Worm (Caenorhabditis elegans): ENCODE data around the gene sru-24.

sru-24 gene

DNA sequence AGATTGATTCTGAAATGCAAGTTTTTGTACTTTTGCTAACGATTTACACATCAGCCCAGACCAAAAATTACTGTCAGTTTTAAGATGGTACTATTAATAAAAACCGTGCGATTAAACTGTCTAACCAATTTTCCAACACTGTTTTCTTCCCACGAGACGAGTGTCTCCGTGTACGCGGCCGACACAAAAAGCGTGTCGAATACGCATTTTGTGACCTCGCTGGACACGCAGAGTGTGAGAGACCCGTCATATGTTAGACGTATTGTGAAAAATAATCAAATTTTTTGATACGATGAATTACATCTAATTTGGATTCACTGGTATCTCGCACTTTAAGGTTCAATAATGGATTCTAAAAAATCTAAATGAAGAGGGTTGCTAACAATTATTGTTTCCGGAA is 35.6 kb downstream of the sru-24 start:
- TF ChIP-seq mml-1 (tag; optimal IDR thresholded peaks at IDR 0.05), result no peak
- no peak for TF ChIP-seq egl-5 (tag; optimal IDR thresholded peaks at IDR 0.05)
- no peak for TF ChIP-seq daf-12 (tag; optimal IDR thresholded peaks at IDR 0.05)
- TF ChIP-seq snpc-4 (tag; optimal IDR thresholded peaks at IDR 0.05), result peak; percentile 89
- peak; percentile 35 for TF ChIP-seq nhr-25 (tag; optimal IDR thresholded peaks at IDR 0.05)
- no peak for TF ChIP-seq hmg-11 (tag; optimal IDR thresholded peaks at IDR 0.05)
- TF ChIP-seq nhr-23 (tag; optimal IDR thresholded peaks at IDR 0.05), result peak; percentile 40
- TF ChIP-seq elt-2 (tag; optimal IDR thresholded peaks at IDR 0.05), result peak; percentile 51
- TF ChIP-seq tbx-2 (tag; optimal IDR thresholded peaks at IDR 0.05), result no peak
- no peak for TF ChIP-seq nhr-76 (tag; optimal IDR thresholded peaks at IDR 0.05)
- no peak for TF ChIP-seq nhr-28 (tag; optimal IDR thresholded peaks at IDR 0.05)
- TF ChIP-seq pha-4 (tag; optimal IDR thresholded peaks at IDR 0.05), result peak; percentile 52
- TF ChIP-seq unc-62 (GFP tag; optimal IDR thresholded peaks at IDR 0.05), result no peak
- TF ChIP-seq jun-1 (tag; optimal IDR thresholded peaks at IDR 0.05), result no peak
- peak; percentile 51 for TF ChIP-seq pqm-1 (tag; optimal IDR thresholded peaks at IDR 0.05)
- no peak for TF ChIP-seq fkh-2 (tag; optimal IDR thresholded peaks at IDR 0.05)
- no peak for TF ChIP-seq ceh-28 (tag; optimal IDR thresholded peaks at IDR 0.05)

DNA sequence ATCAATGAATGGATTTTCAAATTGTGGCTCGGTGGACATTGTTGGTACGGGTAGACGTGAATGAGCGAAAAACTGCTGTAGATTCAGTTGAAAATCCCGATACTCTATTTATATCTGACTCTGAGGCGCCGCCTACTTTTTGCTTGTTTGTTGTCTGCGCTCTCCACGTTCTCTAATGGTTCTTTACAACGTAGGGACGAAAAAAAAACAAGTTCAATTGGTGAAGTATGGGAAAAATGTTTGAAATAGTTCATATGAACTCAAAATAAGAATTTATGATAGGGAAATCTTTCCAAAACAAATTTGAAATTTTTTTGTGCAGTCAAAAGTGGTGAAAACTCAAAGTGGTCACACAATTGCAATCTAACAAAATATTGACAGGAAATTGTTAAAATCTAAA is 36.4 kb downstream of the sru-24 start, which contains the start of gene F48G7.10:
Gene F48G7.10, minus strand, starts transcription at position 101 of the 400 bp plus-strand sequence.
- no peak for TF ChIP-seq egl-27 (tag; optimal IDR thresholded peaks at IDR 0.05)
- TF ChIP-seq unc-39 (tag; optimal IDR thresholded peaks at IDR 0.05), result no peak
- no peak for TF ChIP-seq pha-4 (tag; optimal IDR thresholded peaks at IDR 0.05)
- no peak for TF ChIP-seq mml-1 (tag; optimal IDR thresholded peaks at IDR 0.05)
- no peak for TF ChIP-seq nhr-23 (tag; optimal IDR thresholded peaks at IDR 0.05)
- TF ChIP-seq lin-15B (tag; optimal IDR thresholded peaks at IDR 0.05), result no peak
- no peak for TF ChIP-seq lsy-12 (tag; optimal IDR thresholded peaks at IDR 0.05)
- TF ChIP-seq nfya-1 (tag; optimal IDR thresholded peaks at IDR 0.05; ENCODE audit: insufficient read depth), result no peak
- TF ChIP-seq daf-12 (tag; optimal IDR thresholded peaks at IDR 0.05), result no peak
- no peak for TF ChIP-seq nhr-67 (tag; optimal IDR thresholded peaks at IDR 0.05)
- TF ChIP-seq ceh-28 (tag; optimal IDR thresholded peaks at IDR 0.05), result no peak
- TF ChIP-seq ztf-11 (tag; optimal IDR thresholded peaks at IDR 0.05), result no peak
- TF ChIP-seq fkh-10 (GFP tag; optimal IDR thresholded peaks at IDR 0.05), result no peak
- no peak for TF ChIP-seq skn-1 (tag; optimal IDR thresholded peaks at IDR 0.05)
- no peak for TF ChIP-seq aly-2 (tag; optimal IDR thresholded peaks at IDR 0.05)

DNA sequence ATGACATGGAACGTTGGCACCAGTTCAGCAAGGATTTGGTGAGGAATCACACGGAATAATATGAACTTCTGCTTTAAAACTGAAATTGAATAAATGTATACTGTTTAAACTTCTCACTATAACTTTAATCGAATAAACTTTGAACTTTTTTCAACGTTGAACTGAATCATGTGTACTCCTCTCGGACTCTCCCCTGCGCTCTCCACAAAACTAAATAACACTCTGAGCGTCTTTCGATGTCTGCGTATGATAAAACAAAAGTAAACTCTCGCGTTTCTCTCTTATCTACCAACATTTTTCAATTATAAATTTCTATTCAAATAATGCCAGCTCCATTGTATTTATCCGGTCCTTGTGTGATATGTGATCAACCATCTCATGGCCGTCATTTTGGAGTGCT is 39.4 kb downstream of the sru-24 start:
- peak; percentile 59 for TF ChIP-seq pha-4 (tag; optimal IDR thresholded peaks at IDR 0.05)
- no peak for TF ChIP-seq elt-3 (tag; optimal IDR thresholded peaks at IDR 0.05)
- no peak for TF ChIP-seq egl-5 (tag; optimal IDR thresholded peaks at IDR 0.05)
- TF ChIP-seq tbx-2 (tag; optimal IDR thresholded peaks at IDR 0.05), result no peak
- no peak for TF ChIP-seq zag-1 (tag; optimal IDR thresholded peaks at IDR 0.05)
- peak; percentile 25 for TF ChIP-seq elt-2 (tag; optimal IDR thresholded peaks at IDR 0.05)
- peak; percentile 8 for TF ChIP-seq snpc-4 (tag; optimal IDR thresholded peaks at IDR 0.05)
- TF ChIP-seq pqm-1 (tag; optimal IDR thresholded peaks at IDR 0.05), result peak; percentile 10
- no peak for TF ChIP-seq jun-1 (tag; optimal IDR thresholded peaks at IDR 0.05)

DNA sequence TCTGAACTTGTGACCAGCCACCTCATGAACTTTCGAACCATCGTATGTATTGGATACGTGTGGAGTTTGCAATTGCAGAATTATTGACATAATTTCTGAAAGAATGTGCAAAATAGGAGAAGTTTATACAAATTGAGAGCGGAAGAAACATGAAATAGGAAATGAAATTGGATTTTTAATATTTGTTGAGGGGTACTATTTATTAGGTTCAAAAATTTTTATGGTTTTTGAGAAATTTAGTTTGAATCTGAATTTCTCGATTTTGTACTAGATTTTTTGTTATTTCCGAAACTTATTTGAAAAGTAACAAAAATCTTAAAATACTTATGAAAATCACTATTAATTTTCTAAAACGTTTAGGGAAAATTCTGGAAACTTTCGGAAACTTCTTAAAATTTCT is 42.7 kb downstream of the sru-24 start, which contains the start of gene F48G7.9:
Gene F48G7.9, minus strand, starts transcription at position 101 of the 400 bp plus-strand sequence.
- no peak for TF ChIP-seq lsy-12 (tag; optimal IDR thresholded peaks at IDR 0.05)
- TF ChIP-seq ZK546.5 (tag; optimal IDR thresholded peaks at IDR 0.05), result no peak
- TF ChIP-seq skn-1 (tag; optimal IDR thresholded peaks at IDR 0.05), result no peak
- no peak for TF ChIP-seq lin-39 (tag; optimal IDR thresholded peaks at IDR 0.05)
- TF ChIP-seq elt-3 (tag; optimal IDR thresholded peaks at IDR 0.05), result no peak
- TF ChIP-seq pqm-1 (tag; optimal IDR thresholded peaks at IDR 0.05), result no peak
- TF ChIP-seq nhr-25 (tag; optimal IDR thresholded peaks at IDR 0.05), result no peak
- TF ChIP-seq nhr-67 (tag; optimal IDR thresholded peaks at IDR 0.05), result no peak
- no peak for TF ChIP-seq aly-2 (tag; optimal IDR thresholded peaks at IDR 0.05)
- no peak for TF ChIP-seq elt-2 (tag; optimal IDR thresholded peaks at IDR 0.05)
- TF ChIP-seq ceh-28 (tag; optimal IDR thresholded peaks at IDR 0.05), result no peak
- no peak for TF ChIP-seq tbx-2 (tag; optimal IDR thresholded peaks at IDR 0.05)

DNA sequence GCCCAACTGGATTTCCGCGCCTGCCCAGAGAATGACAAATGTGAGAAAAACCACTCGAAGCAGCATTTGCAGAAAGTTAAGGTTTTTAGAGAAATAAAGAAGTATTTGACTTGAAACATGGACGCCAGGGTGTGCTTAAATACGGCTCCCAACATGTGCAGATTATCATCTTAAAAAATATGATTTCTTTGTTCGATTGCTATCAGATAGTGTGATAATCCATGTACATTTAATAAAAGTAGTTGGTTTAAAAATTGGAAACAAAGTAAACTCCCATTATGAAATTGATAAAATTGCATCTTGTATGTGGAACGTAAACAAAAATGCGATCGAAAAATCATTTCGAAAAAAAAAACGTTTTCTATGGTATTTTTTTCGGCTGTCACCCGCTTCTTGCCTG is 43.7 kb downstream of the sru-24 start, which contains the start of gene F48G7.8:
Gene F48G7.8, minus strand, starts transcription at position 101 of the 400 bp plus-strand sequence.
- no peak for TF ChIP-seq hmg-11 (tag; optimal IDR thresholded peaks at IDR 0.05)
- TF ChIP-seq aly-2 (tag; optimal IDR thresholded peaks at IDR 0.05), result no peak
- TF ChIP-seq nfya-1 (tag; optimal IDR thresholded peaks at IDR 0.05; ENCODE audit: insufficient read depth), result no peak
- TF ChIP-seq nhr-237 (tag; optimal IDR thresholded peaks at IDR 0.05), result no peak
- no peak for TF ChIP-seq lin-39 (tag; optimal IDR thresholded peaks at IDR 0.05)
- TF ChIP-seq R02D3.7 (tag; optimal IDR thresholded peaks at IDR 0.05), result no peak
- TF ChIP-seq egl-27 (tag; optimal IDR thresholded peaks at IDR 0.05), result no peak
- TF ChIP-seq ceh-9 (tag; optimal IDR thresholded peaks at IDR 0.05), result no peak
- TF ChIP-seq unc-62 (GFP tag; optimal IDR thresholded peaks at IDR 0.05), result no peak
- no peak for TF ChIP-seq lsy-12 (tag; optimal IDR thresholded peaks at IDR 0.05)
- no peak for TF ChIP-seq ama-1 (optimal IDR thresholded peaks at IDR 0.05)
- no peak for TF ChIP-seq ztf-4 (tag; optimal IDR thresholded peaks at IDR 0.05)
- TF ChIP-seq tbx-2 (tag; optimal IDR thresholded peaks at IDR 0.05), result no peak
- no peak for TF ChIP-seq fkh-2 (tag; optimal IDR thresholded peaks at IDR 0.05)
- no peak for TF ChIP-seq sea-2 (GFP tag; optimal IDR thresholded peaks at IDR 0.05)
- no peak for TF ChIP-seq ZK546.5 (tag; optimal IDR thresholded peaks at IDR 0.05)
- TF ChIP-seq ceh-16 (tag; optimal IDR thresholded peaks at IDR 0.05), result no peak
- TF ChIP-seq lin-15B (tag; optimal IDR thresholded peaks at IDR 0.05), result no peak
- TF ChIP-seq unc-39 (tag; optimal IDR thresholded peaks at IDR 0.05), result no peak
